Fruit fly (Drosophila melanogaster) whole organism, prepupa: ENCODE data around the gene CG42404.
A peak's percentile ranks its signal among the peaks of the same experiment; 100 is the strongest.

Experiments used
- Blimp-1 ChIP-seq: fragments of 200-800 bp; sonication (Bioruptor generic); optimal IDR thresholded peaks from 3 replicates; lab custom pipeline; 2017; ENCODE audit warnings: missing biosample characterization, missing genetic modification characterization, mild to moderate bottlenecking, moderate library complexity, missing genetic modification reagents
- CG10631 ChIP-seq: fragments of 200-800 bp; sonication (Bioruptor generic); optimal IDR thresholded peaks from 2 replicates; lab custom pipeline; 2016; ENCODE audit warnings: missing biosample characterization, missing genetic modification characterization
- CG10669 ChIP-seq: fragments of 200-800 bp; sonication (Bioruptor generic); optimal IDR thresholded peaks from 3 replicates; lab custom pipeline; 2018; ENCODE audit warnings: missing biosample characterization, mild to moderate bottlenecking, missing genetic modification characterization, moderate library complexity
- CG11294 ChIP-seq: fragments of 200-800 bp; sonication (Bioruptor generic); IDR thresholded peaks from 2 replicates; pipeline ENCODE4 v1.3.6; 2022; ENCODE audit warnings: missing biosample characterization, missing genetic modification characterization
- CG11762 ChIP-seq: fragments of 200-800 bp; sonication (Bioruptor generic); optimal IDR thresholded peaks from 3 replicates; lab custom pipeline; 2016; ENCODE audit warnings: missing biosample characterization, missing genetic modification characterization; ENCODE audit not compliant: insufficient read depth
- CG11902 ChIP-seq: fragments of 200-800 bp; sonication (Bioruptor generic); optimal IDR thresholded peaks from 3 replicates; lab custom pipeline; 2016; ENCODE audit warnings: missing biosample characterization, missing genetic modification characterization
- CG15336 ChIP-seq: fragments of 200-800 bp; sonication (Bioruptor generic); IDR thresholded peaks from 2 replicates; pipeline ENCODE4 v1.3.6; 2022; ENCODE audit warnings: missing biosample characterization, missing genetic modification characterization
- CG1621 ChIP-seq: fragments of 200-800 bp; sonication (Bioruptor generic); optimal IDR thresholded peaks from 3 replicates; lab custom pipeline; 2018; ENCODE audit warnings: missing biosample characterization, mild to moderate bottlenecking, missing genetic modification characterization
- CG16779 ChIP-seq: fragments of 200-800 bp; sonication (Bioruptor generic); optimal IDR thresholded peaks from 3 replicates; lab custom pipeline; 2017; ENCODE audit warnings: missing biosample characterization, mild to moderate bottlenecking, missing genetic modification characterization
- CG3032 ChIP-seq: fragments of 200-800 bp; optimal IDR thresholded peaks from 2 replicates; lab custom pipeline; 2019; ENCODE audit warnings: missing biosample characterization, mild to moderate bottlenecking, missing genetic modification characterization, moderate library complexity
- CG31627 ChIP-seq: fragments of 200-800 bp; sonication (Bioruptor generic); optimal IDR thresholded peaks from 3 replicates; lab custom pipeline; 2016; ENCODE audit warnings: missing biosample characterization, missing genetic modification characterization
- CG32006 ChIP-seq: fragments of 200-800 bp; sonication (Bioruptor generic); optimal IDR thresholded peaks from 3 replicates; lab custom pipeline; 2017; ENCODE audit warnings: missing biosample characterization, mild to moderate bottlenecking, missing genetic modification characterization
- CG3919 ChIP-seq: fragments of 200-800 bp; sonication (Bioruptor generic); optimal IDR thresholded peaks from 3 replicates; lab custom pipeline; 2016; ENCODE audit warnings: missing biosample characterization, missing genetic modification characterization
- CG6163 ChIP-seq: fragments of 200-800 bp; sonication (Bioruptor generic); IDR thresholded peaks from 3 replicates; pipeline ENCODE4 v1.3.6; 2022; ENCODE audit warnings: missing biosample characterization, missing genetic modification characterization
- CG6792 ChIP-seq: fragments of 200-800 bp; sonication (Bioruptor generic); optimal IDR thresholded peaks from 3 replicates; lab custom pipeline; 2016; ENCODE audit warnings: missing biosample characterization, missing genetic modification characterization
- CG6808 ChIP-seq: fragments of 200-800 bp; sonication (Bioruptor generic); optimal IDR thresholded peaks from 3 replicates; lab custom pipeline; 2017; ENCODE audit warnings: missing biosample characterization, missing genetic modification characterization, mild to moderate bottlenecking, moderate library complexity, missing genetic modification reagents
- CG6854 ChIP-seq: fragments of 200-800 bp; sonication (Bioruptor generic); optimal IDR thresholded peaks from 2 replicates; lab custom pipeline; 2017; ENCODE audit warnings: missing biosample characterization, mild to moderate bottlenecking, missing genetic modification characterization
- CG7368 ChIP-seq: fragments of 200-800 bp; sonication (Bioruptor generic); optimal IDR thresholded peaks from 3 replicates; lab custom pipeline; 2016; ENCODE audit warnings: missing biosample characterization, missing genetic modification characterization
- CG8119 ChIP-seq: fragments of 200-800 bp; sonication (Bioruptor generic); IDR thresholded peaks from 3 replicates; pipeline ENCODE4 v1.3.6; 2022; ENCODE audit warnings: missing biosample characterization, missing genetic modification characterization
- CG8319 ChIP-seq: fragments of 200-800 bp; sonication (Bioruptor generic); optimal IDR thresholded peaks from 3 replicates; lab custom pipeline; 2016; ENCODE audit warnings: missing biosample characterization, missing genetic modification characterization
- CG8632 ChIP-seq: fragments of 200-800 bp; sonication (Bioruptor generic); optimal IDR thresholded peaks from 3 replicates; lab custom pipeline; 2016; ENCODE audit warnings: missing biosample characterization, missing genetic modification characterization
- CG9139 ChIP-seq: fragments of 200-800 bp; sonication (Bioruptor generic); optimal IDR thresholded peaks from 3 replicates; lab custom pipeline; 2017; ENCODE audit warnings: missing biosample characterization, mild to moderate bottlenecking, missing genetic modification characterization
- Eip75B ChIP-seq: fragments of 200-800 bp; sonication (Bioruptor generic); optimal IDR thresholded peaks from 3 replicates; lab custom pipeline; 2016; ENCODE audit warnings: missing biosample characterization, missing genetic modification characterization
- Eip78C ChIP-seq: fragments of 200-800 bp; sonication (Bioruptor generic); peaks from one replicate; lab custom pipeline; 2016; ENCODE audit warnings: missing biosample characterization, missing genetic modification characterization
- Eip93F ChIP-seq: fragments of 200-800 bp; sonication (Bioruptor generic); optimal IDR thresholded peaks from 2 replicates; lab custom pipeline; 2016; ENCODE audit warnings: missing biosample characterization, mild to moderate bottlenecking, missing genetic modification characterization
- Ets21C ChIP-seq: fragments of 200-800 bp; sonication (Bioruptor generic); optimal IDR thresholded peaks from 3 replicates; lab custom pipeline; 2016; ENCODE audit warnings: missing biosample characterization, missing genetic modification characterization
- Ets96B ChIP-seq: fragments of 200-800 bp; optimal IDR thresholded peaks from 2 replicates; lab custom pipeline; 2019; ENCODE audit warnings: missing biosample characterization, mild to moderate bottlenecking, missing genetic modification characterization, moderate library complexity
- Gug ChIP-seq: fragments of 200-800 bp; sonication (Bioruptor generic); IDR thresholded peaks from 2 replicates; pipeline ENCODE4 v1.3.6; 2022; ENCODE audit warnings: missing biosample characterization, missing genetic modification characterization
- Hr38 ChIP-seq: sonication (Bioruptor generic); optimal IDR thresholded peaks from 2 replicates; lab custom pipeline; 2016; ENCODE audit warnings: missing biosample characterization, missing genetic modification characterization
- Hr39 ChIP-seq: fragments of 200-800 bp; sonication (Bioruptor generic); optimal IDR thresholded peaks from 2 replicates; lab custom pipeline; 2016; ENCODE audit warnings: missing biosample characterization, missing genetic modification characterization
- Hr4 ChIP-seq: fragments of 200-800 bp; sonication (Bioruptor generic); optimal IDR thresholded peaks from 3 replicates; lab custom pipeline; 2016; ENCODE audit warnings: missing biosample characterization, missing genetic modification characterization
- Lpt ChIP-seq: fragments of 200-800 bp; sonication (Bioruptor generic); optimal IDR thresholded peaks from 3 replicates; lab custom pipeline; 2016; ENCODE audit warnings: missing biosample characterization, missing genetic modification characterization
- Met ChIP-seq: fragments of 200-800 bp; sonication (Bioruptor generic); optimal IDR thresholded peaks from 3 replicates; lab custom pipeline; 2016; ENCODE audit warnings: missing biosample characterization, missing genetic modification characterization
- OdsH ChIP-seq: fragments of 200-800 bp; sonication (Bioruptor generic); optimal IDR thresholded peaks from 3 replicates; lab custom pipeline; 2016; ENCODE audit warnings: missing biosample characterization, missing genetic modification characterization
- Smox ChIP-seq: fragments of 200-800 bp; sonication (Bioruptor generic); optimal IDR thresholded peaks from 3 replicates; lab custom pipeline; 2016; ENCODE audit warnings: missing biosample characterization, missing genetic modification characterization
- Sox102F ChIP-seq: fragments of 200-800 bp; sonication (Bioruptor generic); optimal IDR thresholded peaks from 2 replicates; lab custom pipeline; 2016; ENCODE audit warnings: missing biosample characterization, mild to moderate bottlenecking, missing genetic modification characterization
- Sox15 ChIP-seq: fragments of 200-800 bp; sonication (Bioruptor generic); optimal IDR thresholded peaks from 3 replicates; lab custom pipeline; 2016; ENCODE audit warnings: missing biosample characterization, missing genetic modification characterization
- achi ChIP-seq: fragments of 200-800 bp; sonication (Bioruptor generic); optimal IDR thresholded peaks from 3 replicates; lab custom pipeline; 2016; ENCODE audit warnings: missing biosample characterization, missing genetic modification characterization
- acj6 ChIP-seq: fragments of 200-800 bp; sonication (Bioruptor generic); optimal IDR thresholded peaks from 3 replicates; lab custom pipeline; 2016; ENCODE audit warnings: missing biosample characterization, missing genetic modification characterization
- dac ChIP-seq: fragments of 200-800 bp; sonication (Bioruptor generic); optimal IDR thresholded peaks from 2 replicates; lab custom pipeline; 2017; ENCODE audit warnings: missing biosample characterization, mild to moderate bottlenecking, missing genetic modification characterization
- dsx ChIP-seq: fragments of 200-800 bp; optimal IDR thresholded peaks from 3 replicates; lab custom pipeline; 2019; ENCODE audit warnings: missing biosample characterization, mild to moderate bottlenecking, missing genetic modification characterization, moderate library complexity; ENCODE audit not compliant: poor library complexity, severe bottlenecking
- esn ChIP-seq: fragments of 200-800 bp; sonication (Bioruptor generic); optimal IDR thresholded peaks from 2 replicates; lab custom pipeline; 2016; ENCODE audit warnings: missing biosample characterization, mild to moderate bottlenecking, missing genetic modification characterization, moderate library complexity
- fd85E ChIP-seq: fragments of 200-800 bp; sonication (Bioruptor generic); optimal IDR thresholded peaks from 3 replicates; lab custom pipeline; 2016; ENCODE audit warnings: missing biosample characterization, missing genetic modification characterization
- fkh ChIP-seq: fragments of 200-800 bp; sonication (Bioruptor generic); optimal IDR thresholded peaks from 3 replicates; lab custom pipeline; 2017; ENCODE audit warnings: missing biosample characterization, mild to moderate bottlenecking, missing genetic modification characterization, moderate library complexity
- lz ChIP-seq: fragments of 200-800 bp; sonication (Bioruptor generic); optimal IDR thresholded peaks from 3 replicates; lab custom pipeline; 2016; ENCODE audit warnings: missing biosample characterization, missing genetic modification characterization
- net ChIP-seq: fragments of 200-800 bp; sonication (Bioruptor generic); optimal IDR thresholded peaks from 3 replicates; lab custom pipeline; 2016; ENCODE audit warnings: missing biosample characterization, missing genetic modification characterization
- pdm3 ChIP-seq: fragments of 200-800 bp; sonication (Bioruptor generic); optimal IDR thresholded peaks from 3 replicates; lab custom pipeline; 2016; ENCODE audit warnings: missing biosample characterization, missing genetic modification characterization
- spab ChIP-seq: fragments of 200-800 bp; sonication (Bioruptor generic); optimal IDR thresholded peaks from 2 replicates; lab custom pipeline; 2017; ENCODE audit warnings: missing biosample characterization, mild to moderate bottlenecking, missing genetic modification characterization, missing genetic modification reagents
- ss ChIP-seq, 2 experiments: fragments of 200-800 bp; sonication (Bioruptor generic); optimal IDR thresholded peaks; 2 replicates in 1 of 2; 3 replicates in 1 of 2; lab custom pipeline; 2017 to 2018; ENCODE audit warnings: mild to moderate bottlenecking in 2 of 2, missing biosample characterization in 2 of 2, missing genetic modification characterization in 2 of 2, moderate library complexity in 1 of 2
- svp ChIP-seq: fragments of 200-800 bp; sonication (Bioruptor generic); peaks from one replicate; lab custom pipeline; 2016; ENCODE audit warnings: missing biosample characterization, missing genetic modification characterization
- vri ChIP-seq: fragments of 200-800 bp; sonication (Bioruptor generic); optimal IDR thresholded peaks from 3 replicates; lab custom pipeline; 2016; ENCODE audit warnings: missing biosample characterization, mild to moderate bottlenecking, missing genetic modification characterization

The CG42404 gene

DNA sequence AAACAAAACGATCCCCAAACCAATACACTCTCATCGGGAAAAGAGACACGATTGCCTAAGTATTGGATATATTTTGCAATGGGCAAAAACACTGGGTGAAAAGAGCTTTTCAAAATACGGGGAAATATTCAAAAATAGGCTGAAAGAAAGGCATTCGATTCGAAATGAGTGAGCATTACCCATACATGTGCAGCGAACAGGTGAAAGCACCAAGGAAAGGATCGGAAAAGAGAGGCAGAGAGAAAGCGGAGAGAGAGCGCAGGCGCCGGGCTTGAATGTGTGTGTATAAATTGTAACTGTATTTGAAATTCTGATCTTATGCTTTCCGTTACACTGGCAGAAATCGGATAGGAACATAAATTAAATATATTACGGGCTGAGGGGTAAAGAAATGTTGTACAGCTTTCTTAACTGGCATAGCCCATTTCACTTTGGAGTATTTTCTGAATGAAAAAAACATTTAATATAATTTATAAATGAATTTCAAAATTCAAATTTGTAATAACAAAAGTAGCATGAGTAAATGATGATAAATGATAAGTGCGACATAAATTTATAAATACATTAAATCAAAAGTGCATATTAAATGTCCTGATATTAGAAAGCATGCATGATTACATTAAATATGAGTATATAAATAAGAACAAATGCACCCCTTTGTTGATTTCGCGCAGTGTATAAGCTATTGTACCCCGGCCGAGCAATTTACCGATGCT, 30.9 kb downstream of the CG42404 start:
- TF ChIP-seq CG3919 (GFP tag; lab: Kevin White, UChicago) (peak; percentile 60), Ets21C (GFP tag; lab: Kevin White, UChicago) (peak; percentile 52), dac (GFP tag; lab: Kevin White, UChicago) (peak; percentile 7), fd85E (GFP tag; lab: Kevin White, UChicago) (no peak), Hr4 (GFP tag; lab: Kevin White, UChicago) (peak; percentile 67), Blimp-1 (GFP tag; lab: Kevin White, UChicago) (peak; percentile 50), CG31627 (GFP tag; lab: Kevin White, UChicago) (peak; percentile 48), CG8119 (GFP tag; lab: Robert Waterston, UW) (peak; percentile 58), CG6792 (GFP tag; lab: Kevin White, UChicago) (peak; percentile 63), Hr38 (no peak), Eip93F (GFP tag; lab: Kevin White, UChicago) (peak; percentile 70), CG8319 (GFP tag; lab: Kevin White, UChicago) (peak; percentile 54), net (peak; percentile 52), esn (peak; percentile 87), CG15336 (GFP tag; lab: Robert Waterston, UW) (peak; percentile 54; the same call in 1 of the 2 replicates), spab (GFP tag; lab: Kevin White, UChicago) (peak; percentile 4), Hr39 (peak; percentile 48), lz (GFP tag; lab: Kevin White, UChicago) (peak; percentile 76), CG11762 (peak; percentile 9), Sox102F (GFP tag; lab: Kevin White, UChicago) (peak; percentile 78), CG11902 (peak; percentile 39), CG32006 (peak; percentile 78), CG10631 (GFP tag; lab: Kevin White, UChicago) (peak; percentile 69), CG10669 (GFP tag; lab: Kevin White, UChicago) (no peak), Eip78C (GFP tag; lab: Kevin White, UChicago) (peak; percentile 91), ss (GFP tag; optimal IDR thresholded peaks at IDR 0.05; lab: Kevin White, UChicago) (peak; percentile 4 to 33), CG6163 (GFP tag; lab: Robert Waterston, UW) (0 out of 3 replicates have a peak, but pooled peaks have one; percentile 39), fkh (peak; percentile 46), CG6808 (peak; percentile 17), vri (peak; percentile 7), Smox (GFP tag; lab: Kevin White, UChicago) (peak; percentile 73), Ets96B (tag; lab: Kevin White, UChicago) (peak; percentile 9), Gug (GFP tag; lab: Robert Waterston, UW) (peak; percentile 30; the same call in 1 of the 2 replicates), Met (peak; percentile 80), Lpt (GFP tag; lab: Kevin White, UChicago) (peak; percentile 5), Sox15 (GFP tag; lab: Kevin White, UChicago) (peak; percentile 47), CG1621 (no peak), dsx (GFP tag; lab: Kevin White, UChicago) (peak; percentile 15), CG16779 (no peak), OdsH (peak; percentile 77), CG6854 (GFP tag; lab: Kevin White, UChicago) (peak; percentile 11), pdm3 (GFP tag; lab: Kevin White, UChicago) (peak; percentile 67), CG8632 (GFP tag; lab: Kevin White, UChicago) (peak; percentile 66), CG9139 (GFP tag; lab: Kevin White, UChicago) (no peak), acj6 (peak; percentile 78), achi (GFP tag; lab: Kevin White, UChicago) (peak; percentile 63), svp (peak; percentile 93), CG3032 (peak; percentile 18), CG11294 (GFP tag; lab: Robert Waterston, UW) (no peak), CG7368 (peak; percentile 27), Eip75B (GFP tag; lab: Kevin White, UChicago) (peak; percentile 58)
